Worm (Caenorhabditis elegans): ENCODE results near the gene lgc-50.

Gene lgc-50

DNA sequence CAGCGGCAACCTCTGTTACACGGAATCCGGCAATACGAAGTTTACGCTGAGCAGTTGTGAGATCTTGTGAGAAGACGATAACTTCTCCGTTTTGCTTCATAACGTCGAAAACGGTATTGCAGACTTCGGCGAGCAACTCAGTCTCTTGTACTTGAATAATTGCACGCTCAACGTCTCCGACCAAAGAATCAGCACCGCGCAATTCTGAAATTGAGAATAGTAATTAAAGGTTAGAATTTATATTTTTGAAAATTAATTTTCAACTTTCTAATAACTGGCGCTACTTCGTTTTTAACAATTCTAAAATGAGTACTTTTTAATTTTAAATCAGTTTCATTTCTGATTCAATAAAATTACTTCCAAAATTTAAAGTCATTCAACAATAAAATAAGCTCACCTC lies 16.7 kb downstream of the lgc-50 start:
- TF ChIP-seq ztf-29 (GFP tag; IDR thresholded peaks at IDR 0.05) (no peak), ztf-23 (GFP tag; IDR thresholded peaks at IDR 0.05) (no peak), flt-1 (GFP tag; IDR thresholded peaks at IDR 0.05) (no peak), med-1 (GFP tag; optimal IDR thresholded peaks at IDR 0.05; ENCODE audit: insufficient read depth) (no peak), tab-1 (GFP tag; IDR thresholded peaks at IDR 0.05) (no peak), cog-1 (tag; optimal IDR thresholded peaks at IDR 0.05) (no peak), klf-2 (GFP tag; conservative IDR thresholded peaks at IDR 0.05) (no peak), ref-1 (GFP tag; conservative IDR thresholded peaks at IDR 0.05) (no peak), T22C8.4 (GFP tag; IDR thresholded peaks at IDR 0.05) (no peak)

DNA sequence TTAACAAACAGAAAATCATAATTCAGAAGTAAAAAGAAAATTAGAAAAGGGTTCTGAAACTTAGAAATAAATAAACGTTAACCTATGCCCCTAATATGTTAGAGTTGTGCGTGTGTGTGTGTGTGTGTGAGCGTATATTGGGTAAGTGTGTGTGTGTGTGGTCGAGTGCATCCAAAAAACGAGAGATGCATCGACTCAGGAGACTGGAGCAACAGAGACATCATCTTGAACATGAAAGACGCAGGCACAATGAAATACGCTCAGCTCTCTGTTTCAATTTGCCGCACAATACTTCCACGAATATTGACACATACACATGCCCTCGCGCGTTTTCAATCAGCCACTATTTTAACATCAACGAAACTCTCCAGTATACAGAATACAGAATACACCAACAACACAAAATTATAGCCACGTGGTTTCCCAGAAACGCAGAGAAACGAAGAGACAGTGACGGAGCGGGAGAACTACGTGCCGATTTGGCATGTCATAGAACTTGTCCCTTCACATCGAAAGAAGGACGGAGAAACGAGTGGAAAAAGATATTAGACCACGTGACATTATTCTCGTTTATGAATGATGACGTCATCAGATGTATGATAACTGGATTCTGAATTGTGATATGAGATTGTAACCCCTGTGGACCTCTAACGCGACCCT lies 19.0 kb downstream of the lgc-50 start:
- TF ChIP-seq ztf-23 (GFP tag; IDR thresholded peaks at IDR 0.05) (no peak), ref-1 (GFP tag; conservative IDR thresholded peaks at IDR 0.05) (no peak), cog-1 (tag; optimal IDR thresholded peaks at IDR 0.05) (no peak), ztf-29 (GFP tag; IDR thresholded peaks at IDR 0.05) (no peak), flt-1 (GFP tag; IDR thresholded peaks at IDR 0.05) (0 out of 2 replicates have a peak, but pooled peaks have one; percentile 25), med-1 (GFP tag; optimal IDR thresholded peaks at IDR 0.05; ENCODE audit: insufficient read depth) (no peak)

DNA sequence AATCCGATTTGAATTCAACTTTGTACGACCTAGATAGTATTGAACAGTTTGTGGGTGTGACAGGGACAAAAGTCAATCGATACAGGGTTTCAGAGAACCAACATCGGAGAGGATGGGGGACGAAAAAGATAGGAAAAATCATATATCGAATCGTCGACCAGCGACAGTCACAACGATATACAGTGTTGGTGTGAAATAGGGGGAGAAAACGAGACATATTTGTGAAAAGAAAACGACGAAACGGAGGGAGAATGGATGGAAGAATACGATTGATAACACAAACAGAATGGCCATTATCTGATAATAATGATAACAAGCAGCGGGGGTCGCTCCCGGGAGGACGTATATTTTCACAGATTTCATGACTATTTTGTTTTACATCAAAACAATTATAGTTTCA lies 19.8 kb downstream of the lgc-50 start:
- TF ChIP-seq tab-1 (GFP tag; IDR thresholded peaks at IDR 0.05), result no peak

ce11 chrIII:7374681-7375271 lies 20.5 kb downstream of the lgc-50 start, which contains the start of gene mml-1:
mml-1 (minus strand) TSS chrIII:7374731.
- no peak for TF ChIP-seq tab-1 (GFP tag; IDR thresholded peaks at IDR 0.05)
- no peak for TF ChIP-seq klf-2 (GFP tag; conservative IDR thresholded peaks at IDR 0.05)
- TF ChIP-seq ztf-23 (GFP tag; IDR thresholded peaks at IDR 0.05), result no peak
- no peak for TF ChIP-seq med-1 (GFP tag; optimal IDR thresholded peaks at IDR 0.05; ENCODE audit: insufficient read depth)
- TF ChIP-seq T22C8.4 (GFP tag; IDR thresholded peaks at IDR 0.05), result no peak
- TF ChIP-seq cog-1 (tag; optimal IDR thresholded peaks at IDR 0.05), result no peak
- no peak for TF ChIP-seq ztf-29 (GFP tag; IDR thresholded peaks at IDR 0.05)
- TF ChIP-seq ref-1 (GFP tag; conservative IDR thresholded peaks at IDR 0.05), result no peak
- TF ChIP-seq flt-1 (GFP tag; IDR thresholded peaks at IDR 0.05), result no peak

DNA sequence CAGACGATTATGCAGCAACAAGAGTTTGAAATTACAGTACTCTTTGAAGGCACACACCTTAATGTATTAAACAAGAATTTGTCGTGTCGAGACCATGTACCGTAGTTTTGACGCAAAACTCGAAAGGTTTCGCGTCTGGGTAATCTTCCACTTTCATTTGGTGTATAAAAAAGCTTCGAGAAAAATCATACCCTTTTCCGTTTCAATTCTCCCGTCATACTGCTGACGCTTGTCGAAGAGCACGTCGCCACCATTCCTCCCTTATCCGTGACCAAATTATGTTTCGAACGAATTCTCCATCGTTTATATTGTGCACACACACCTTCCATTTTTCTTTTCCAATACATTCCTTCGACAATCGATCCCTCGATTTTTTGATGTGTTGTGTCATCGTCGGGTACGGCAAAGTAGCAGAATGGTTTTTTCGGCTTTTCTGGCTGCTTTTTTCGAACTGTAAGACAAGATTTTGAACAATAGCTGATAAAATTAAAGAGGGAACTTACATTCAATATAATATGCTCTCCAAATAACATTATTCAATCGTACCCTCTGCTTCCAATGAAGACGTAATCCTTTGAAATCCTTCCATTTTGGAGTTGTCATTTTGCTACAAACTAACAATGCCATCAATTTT lies 21.3 kb downstream of the lgc-50 start:
- TF ChIP-seq T22C8.4 (GFP tag; IDR thresholded peaks at IDR 0.05), result no peak
- no peak for TF ChIP-seq ztf-29 (GFP tag; IDR thresholded peaks at IDR 0.05)
- no peak for TF ChIP-seq med-1 (GFP tag; optimal IDR thresholded peaks at IDR 0.05; ENCODE audit: insufficient read depth)
- TF ChIP-seq tab-1 (GFP tag; IDR thresholded peaks at IDR 0.05), result no peak
- no peak for TF ChIP-seq ref-1 (GFP tag; conservative IDR thresholded peaks at IDR 0.05)
- TF ChIP-seq flt-1 (GFP tag; IDR thresholded peaks at IDR 0.05), result no peak
- TF ChIP-seq ztf-23 (GFP tag; IDR thresholded peaks at IDR 0.05), result no peak
- TF ChIP-seq cog-1 (tag; optimal IDR thresholded peaks at IDR 0.05), result no peak
- TF ChIP-seq klf-2 (GFP tag; conservative IDR thresholded peaks at IDR 0.05), result no peak

- no peak for TF ChIP-seq ref-1 (GFP tag; conservative IDR thresholded peaks at IDR 0.05)
These were observed 24.7 kb downstream of the lgc-50 start for ce11 chrIII:7370569-7370968.

DNA sequence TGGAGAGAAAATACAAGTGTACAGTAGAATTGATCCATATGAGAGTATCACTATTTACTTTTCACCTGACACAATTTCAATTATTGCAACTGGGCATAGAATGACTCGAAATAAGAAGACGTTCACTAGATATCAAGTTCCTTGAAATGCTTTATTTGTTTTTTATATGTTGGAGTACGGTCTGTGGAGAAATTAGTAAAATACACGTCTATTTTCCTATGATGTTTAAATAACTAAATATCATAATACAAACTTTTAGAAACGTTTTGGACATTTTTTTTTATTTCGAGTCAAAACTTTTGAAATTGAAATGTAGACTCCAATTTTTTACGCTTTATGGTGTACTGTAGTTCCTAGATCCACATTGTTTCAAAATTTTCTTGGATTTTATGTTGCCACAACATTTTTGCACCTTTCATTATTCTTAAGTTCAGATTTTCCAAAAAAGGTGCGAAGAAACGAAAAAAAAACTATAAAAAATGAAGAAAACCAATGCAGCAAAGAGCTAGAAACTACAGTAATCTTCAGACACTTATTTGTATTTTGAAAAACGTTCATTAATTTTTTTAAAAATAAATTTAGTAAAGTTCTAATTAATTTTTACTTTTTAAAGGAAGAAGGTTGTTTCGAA lies 25.7 kb downstream of the lgc-50 start:
- TF ChIP-seq ztf-29 (GFP tag; IDR thresholded peaks at IDR 0.05), result no peak
- TF ChIP-seq klf-2 (GFP tag; conservative IDR thresholded peaks at IDR 0.05), result no peak
- no peak for TF ChIP-seq flt-1 (GFP tag; IDR thresholded peaks at IDR 0.05)
- no peak for TF ChIP-seq tab-1 (GFP tag; IDR thresholded peaks at IDR 0.05)
- TF ChIP-seq med-1 (GFP tag; optimal IDR thresholded peaks at IDR 0.05; ENCODE audit: insufficient read depth), result no peak
- TF ChIP-seq ref-1 (GFP tag; conservative IDR thresholded peaks at IDR 0.05), result no peak
- no peak for TF ChIP-seq ztf-23 (GFP tag; IDR thresholded peaks at IDR 0.05)
- TF ChIP-seq cog-1 (tag; optimal IDR thresholded peaks at IDR 0.05), result no peak
- TF ChIP-seq T22C8.4 (GFP tag; IDR thresholded peaks at IDR 0.05), result no peak

- no peak for TF ChIP-seq T22C8.4 (GFP tag; IDR thresholded peaks at IDR 0.05)
- TF ChIP-seq ztf-23 (GFP tag; IDR thresholded peaks at IDR 0.05), result no peak
- TF ChIP-seq cog-1 (tag; optimal IDR thresholded peaks at IDR 0.05), result no peak
- TF ChIP-seq ref-1 (GFP tag; conservative IDR thresholded peaks at IDR 0.05), result no peak
- no peak for TF ChIP-seq flt-1 (GFP tag; IDR thresholded peaks at IDR 0.05)
- TF ChIP-seq med-1 (GFP tag; optimal IDR thresholded peaks at IDR 0.05; ENCODE audit: insufficient read depth), result no peak
- no peak for TF ChIP-seq tab-1 (GFP tag; IDR thresholded peaks at IDR 0.05)
- no peak for TF ChIP-seq klf-2 (GFP tag; conservative IDR thresholded peaks at IDR 0.05)
- TF ChIP-seq ztf-29 (GFP tag; IDR thresholded peaks at IDR 0.05), result no peak
These were observed 28.1 kb downstream of the lgc-50 start, which contains the start of the genes T20B12.5 and T20B12.4 for ce11 chrIII:7367012-7367760. T20B12.5 (minus strand) TSS chrIII:7367112. T20B12.4 (plus strand) TSS chrIII:7367710.

ce11 chrIII:7365602-7366001 lies 29.7 kb downstream of the lgc-50 start, which contains the start of gene F08F8.11:
F08F8.11 (plus strand) TSS chrIII:7365902.
- TF ChIP-seq tab-1 (GFP tag; IDR thresholded peaks at IDR 0.05) (no peak), ztf-29 (GFP tag; IDR thresholded peaks at IDR 0.05) (no peak), cog-1 (tag; optimal IDR thresholded peaks at IDR 0.05) (no peak), ztf-23 (GFP tag; IDR thresholded peaks at IDR 0.05) (no peak), klf-2 (GFP tag; conservative IDR thresholded peaks at IDR 0.05) (no peak), med-1 (GFP tag; optimal IDR thresholded peaks at IDR 0.05; ENCODE audit: insufficient read depth) (no peak), flt-1 (GFP tag; IDR thresholded peaks at IDR 0.05) (no peak), ref-1 (GFP tag; conservative IDR thresholded peaks at IDR 0.05) (no peak), T22C8.4 (GFP tag; IDR thresholded peaks at IDR 0.05) (no peak)
